Worm (Caenorhabditis elegans) whole organism, midembryonic: ENCODE data around the gene F01D5.8.

Experiments used
- T22C8.4 ChIP-seq: fragments of 200-800 bp; sonication (Bioruptor generic); IDR thresholded peaks from 2 replicates; pipeline ENCODE4 v1.3.6; 2022; ENCODE audit warnings: missing genetic modification characterization, missing compliant biosample characterization
- flt-1 ChIP-seq: fragments of 200-800 bp; sonication (Bioruptor generic); IDR thresholded peaks from 2 replicates; pipeline ENCODE4 v1.3.6; 2022; ENCODE audit warnings: missing genetic modification characterization, missing compliant biosample characterization
- ztf-29 ChIP-seq: fragments of 200-800 bp; sonication (Bioruptor generic); IDR thresholded peaks from 2 replicates; pipeline ENCODE4 v1.3.6; 2022; ENCODE audit warnings: missing genetic modification reagents, missing genetic modification characterization, missing compliant biosample characterization

- no peak for TF ChIP-seq T22C8.4 (GFP tag; lab: Robert Waterston, UW)
- TF ChIP-seq flt-1: no peak
- no peak for TF ChIP-seq ztf-29 (GFP tag; lab: Robert Waterston, UW)
These were observed 6.4 kb downstream of the F01D5.8 start, which contains the start of gene cyp-37A1 for ce11 chrII:14016865-14017264.
